Fruit fly (Drosophila melanogaster): ENCODE measurements around the gene pn.
A peak's percentile ranks its signal among the peaks of the same experiment; 100 is the strongest.

Gene pn

DNA sequence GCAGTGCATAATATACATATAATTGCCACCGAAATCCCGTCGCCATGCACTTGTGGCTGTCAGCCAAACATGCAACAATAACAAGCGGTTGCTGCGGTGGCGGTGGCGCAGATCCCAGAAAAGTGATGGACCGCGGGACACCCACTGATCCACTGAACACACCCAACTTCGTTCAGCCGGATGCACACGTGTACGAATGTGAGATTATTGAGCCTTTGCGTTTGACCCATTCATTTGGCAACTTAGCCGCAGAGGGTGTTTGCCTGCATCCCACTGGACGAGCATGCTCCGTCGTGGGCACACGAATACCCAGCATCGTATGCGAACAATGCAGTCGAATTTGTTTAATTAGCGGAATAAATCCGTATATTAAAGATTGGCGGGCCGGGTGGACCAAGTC lies 15.6 kb upstream of the pn start (continued):
- TF ChIP-seq Eip93F (GFP tag; optimal IDR thresholded peaks at IDR 0.05), result no peak
- TF ChIP-seq Blimp-1 (GFP tag; optimal IDR thresholded peaks at IDR 0.05), result no peak
- TF ChIP-seq Sox14 (GFP tag; optimal IDR thresholded peaks at IDR 0.05), result no peak
- no peak for TF ChIP-seq achi (GFP tag; optimal IDR thresholded peaks at IDR 0.05)
- TF ChIP-seq fd85E (GFP tag; optimal IDR thresholded peaks at IDR 0.05), result no peak
- no peak for TF ChIP-seq vri (GFP tag; optimal IDR thresholded peaks at IDR 0.05)
- TF ChIP-seq Hr38 (GFP tag; optimal IDR thresholded peaks at IDR 0.05), result no peak
- no peak for TF ChIP-seq Ets96B (tag; optimal IDR thresholded peaks at IDR 0.05)
- TF ChIP-seq Lpt (GFP tag; optimal IDR thresholded peaks at IDR 0.05), result peak; percentile 35
- TF ChIP-seq acj6 (GFP tag; optimal IDR thresholded peaks at IDR 0.05), result no peak
- no peak for TF ChIP-seq CG8319 (GFP tag; optimal IDR thresholded peaks at IDR 0.05)

DNA sequence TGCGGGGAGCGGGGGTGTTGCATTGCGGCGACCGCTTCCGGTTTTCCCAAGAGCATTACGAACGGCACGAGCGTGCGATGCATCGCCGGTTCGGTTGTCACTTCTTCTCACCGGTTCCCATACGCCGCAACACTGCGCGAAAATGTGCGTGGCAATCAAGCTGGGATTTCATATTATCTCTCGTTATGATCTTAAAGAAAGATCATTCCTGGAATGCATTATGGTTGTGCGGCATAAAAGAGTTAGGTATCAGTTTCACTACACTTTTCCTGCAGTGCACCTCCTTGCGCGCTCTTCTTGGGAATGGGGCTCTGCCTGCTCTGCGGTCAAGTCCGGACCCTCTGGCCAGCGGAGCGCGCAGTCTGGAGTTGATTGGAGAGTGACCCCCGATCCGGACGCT lies 14.9 kb upstream of the pn start:
- TF ChIP-seq fkh (GFP tag; optimal IDR thresholded peaks at IDR 0.05) (no peak), svp (GFP tag) (peak; percentile 64), Lpt (GFP tag; optimal IDR thresholded peaks at IDR 0.05) (peak; percentile 38), CG8119 (GFP tag; IDR thresholded peaks at IDR 0.05) (peak; percentile 85), CG16779 (tag; optimal IDR thresholded peaks at IDR 0.05) (no peak), Eip78C (GFP tag) (peak; percentile 53), acj6 (GFP tag; optimal IDR thresholded peaks at IDR 0.05) (no peak), Gug (GFP tag; IDR thresholded peaks at IDR 0.05) (peak; percentile 76), achi (GFP tag; optimal IDR thresholded peaks at IDR 0.05) (peak; percentile 40), Ets96B (tag; optimal IDR thresholded peaks at IDR 0.05) (no peak), CG11902 (GFP tag; optimal IDR thresholded peaks at IDR 0.05) (no peak), dsx (GFP tag; optimal IDR thresholded peaks at IDR 0.05; ENCODE audit: poor library complexity, severe bottlenecking) (no peak), CG6276 (GFP tag; optimal IDR thresholded peaks at IDR 0.05) (peak; percentile 63), CG4318 (GFP tag; optimal IDR thresholded peaks at IDR 0.05) (peak; percentile 58), salr (GFP tag; optimal IDR thresholded peaks at IDR 0.05) (peak in 1 of 2 experiments; percentile 8), ss (GFP tag; optimal IDR thresholded peaks at IDR 0.05) (no peak), Ets21C (GFP tag; optimal IDR thresholded peaks at IDR 0.05) (no peak), CG1621 (tag; optimal IDR thresholded peaks at IDR 0.05) (no peak), CG3032 (tag; optimal IDR thresholded peaks at IDR 0.05) (no peak), Sox14 (GFP tag; optimal IDR thresholded peaks at IDR 0.05) (peak; percentile 8), Hr38 (GFP tag; optimal IDR thresholded peaks at IDR 0.05) (no peak), lz (GFP tag; optimal IDR thresholded peaks at IDR 0.05) (no peak), CG10669 (GFP tag; optimal IDR thresholded peaks at IDR 0.05) (no peak), pdm3 (GFP tag; optimal IDR thresholded peaks at IDR 0.05) (peak; percentile 56), Sox15 (GFP tag; optimal IDR thresholded peaks at IDR 0.05) (no peak), OdsH (GFP tag; optimal IDR thresholded peaks at IDR 0.05) (peak; percentile 42), CG3919 (GFP tag; optimal IDR thresholded peaks at IDR 0.05) (peak; percentile 47), CG10631 (GFP tag; optimal IDR thresholded peaks at IDR 0.05) (peak; percentile 10), CG32006 (GFP tag; optimal IDR thresholded peaks at IDR 0.05) (peak; percentile 85), CG15336 (GFP tag; IDR thresholded peaks at IDR 0.05) (peak; percentile 89), fd85E (GFP tag; optimal IDR thresholded peaks at IDR 0.05) (no peak), CG31627 (GFP tag; optimal IDR thresholded peaks at IDR 0.05) (no peak), cyc (GFP tag; optimal IDR thresholded peaks at IDR 0.05) (no peak), Blimp-1 (GFP tag; optimal IDR thresholded peaks at IDR 0.05) (no peak), Sox102F (GFP tag; optimal IDR thresholded peaks at IDR 0.05) (no peak), Smox (GFP tag; optimal IDR thresholded peaks at IDR 0.05) (no peak), Hr39 (GFP tag; optimal IDR thresholded peaks at IDR 0.05) (no peak), Met (GFP tag; optimal IDR thresholded peaks at IDR 0.05) (no peak), CG8632 (GFP tag; optimal IDR thresholded peaks at IDR 0.05) (no peak), CG6792 (GFP tag; optimal IDR thresholded peaks at IDR 0.05) (no peak), CG8319 (GFP tag; optimal IDR thresholded peaks at IDR 0.05) (no peak), spab (GFP tag; optimal IDR thresholded peaks at IDR 0.05) (no peak), eg (GFP tag; IDR thresholded peaks at IDR 0.05) (peak; percentile 90), Eip93F (GFP tag; optimal IDR thresholded peaks at IDR 0.05) (no peak), net (GFP tag; optimal IDR thresholded peaks at IDR 0.05) (peak; percentile 43), topi (GFP tag; optimal IDR thresholded peaks at IDR 0.05) (no peak), vri (GFP tag; optimal IDR thresholded peaks at IDR 0.05) (no peak), Hr4 (GFP tag; optimal IDR thresholded peaks at IDR 0.05) (peak; percentile 81), CG11294 (GFP tag; IDR thresholded peaks at IDR 0.05) (peak; percentile 63)

Measured in whole organism, prepupa.